Worm (Caenorhabditis elegans): ENCODE results near the gene str-87.

DNA sequence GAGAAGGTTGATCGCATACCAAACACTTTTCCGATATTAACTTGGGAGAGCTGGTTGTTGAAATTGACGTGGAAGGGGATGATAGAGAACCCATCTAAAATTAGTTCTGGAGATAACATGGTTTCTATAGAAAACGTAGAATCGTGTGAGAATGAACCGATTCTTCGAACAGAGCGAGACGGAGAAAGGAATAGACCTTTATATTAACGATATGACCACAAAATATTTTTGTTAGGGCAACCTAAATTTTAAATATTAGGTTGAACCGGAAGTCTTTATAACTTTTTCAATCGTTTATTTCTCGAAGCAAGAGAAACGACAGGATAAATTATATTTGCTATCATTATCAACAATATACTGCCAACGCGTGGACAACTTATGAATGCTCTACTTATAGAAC is 21.9 kb downstream of the str-87 start, which contains the start of gene nhr-219:
- TF ChIP-seq him-1 (tag; optimal IDR thresholded peaks at IDR 0.05): no peak
- TF ChIP-seq dao-5 (tag; optimal IDR thresholded peaks at IDR 0.05): no peak
- no peak for TF ChIP-seq W03F9.2 (tag; optimal IDR thresholded peaks at IDR 0.05)

Measured in whole organism, L4/young adult.